Fruit fly (Drosophila melanogaster): ENCODE measurements around the gene alph.
A peak's percentile ranks its signal among the peaks of the same experiment; 100 is the strongest.

alph gene

DNA sequence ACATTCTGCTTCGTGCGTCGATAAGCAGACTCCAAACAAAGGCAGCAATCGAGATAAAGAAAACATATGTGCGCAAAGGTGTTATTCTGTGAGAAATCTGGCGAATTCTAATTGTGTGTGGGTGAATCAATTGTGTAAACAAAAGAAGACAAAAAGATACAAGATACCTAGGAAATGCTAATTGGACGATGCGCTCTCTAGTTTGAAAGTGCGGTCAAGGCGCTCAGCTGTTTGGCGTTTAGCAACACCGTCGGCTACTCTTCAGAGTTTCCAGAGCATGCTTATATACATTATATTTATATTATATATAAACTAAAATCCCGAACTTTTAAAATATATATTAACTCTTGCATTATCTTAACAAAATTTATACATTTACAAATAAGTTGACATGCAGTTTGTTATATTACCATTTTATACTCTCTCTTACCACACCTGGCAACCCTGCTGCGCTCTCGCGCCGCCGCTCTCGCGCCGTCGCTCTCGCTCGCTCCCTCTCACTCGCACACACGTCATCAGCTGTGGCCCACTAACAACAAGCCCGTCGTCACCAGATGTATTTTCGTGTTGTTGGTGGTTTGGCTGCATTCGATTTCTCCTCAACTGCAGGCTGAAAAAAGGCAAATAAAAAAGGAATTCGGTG lies 27.0 kb downstream of the alph start, which contains the start of gene CG1907 (continued):
- TF ChIP-seq sna (GFP tag; IDR thresholded peaks at IDR 0.05; ENCODE audit: partially characterized antibody) = peak; percentile 54; the same call in 1 of the 2 replicates
- peak; percentile 93 for TF ChIP-seq tup (GFP tag; optimal IDR thresholded peaks at IDR 0.05)
- peak; percentile 99 for TF ChIP-seq CG17328 (GFP tag; IDR thresholded peaks at IDR 0.05)
- peak; percentile 57 for TF ChIP-seq repo (GFP tag; optimal IDR thresholded peaks at IDR 0.05)
- peak; percentile 80 for TF ChIP-seq NC2β (GFP tag; optimal IDR thresholded peaks at IDR 0.05)
- TF ChIP-seq CG12744 (GFP tag; optimal IDR thresholded peaks at IDR 0.05) = peak; percentile 40
- peak; percentile 96 for TF ChIP-seq YL-1 (GFP tag; optimal IDR thresholded peaks at IDR 0.05)
- TF ChIP-seq Hmr (GFP tag; optimal IDR thresholded peaks at IDR 0.05) = peak; percentile 98
- peak; percentile 95 for TF ChIP-seq Usf (GFP tag; optimal IDR thresholded peaks at IDR 0.05)
- TF ChIP-seq gt (GFP tag; IDR thresholded peaks at IDR 0.05) = peak; percentile 95
- peak; percentile 98 for TF ChIP-seq zen (tag; optimal IDR thresholded peaks at IDR 0.05)
- TF ChIP-seq Meics (GFP tag; optimal IDR thresholded peaks at IDR 0.05) = peak; percentile 98
- peak; percentile 85 for TF ChIP-seq CG33213 (GFP tag; optimal IDR thresholded peaks at IDR 0.05)
- TF ChIP-seq Elba2 (GFP tag; optimal IDR thresholded peaks at IDR 0.05) = peak; percentile 89
- peak; percentile 88 for TF ChIP-seq bab2 (GFP tag; optimal IDR thresholded peaks at IDR 0.05)
- TF ChIP-seq twi (tag; optimal IDR thresholded peaks at IDR 0.05) = peak; percentile 97
- peak; percentile 87 for TF ChIP-seq Adf1 (GFP tag; IDR thresholded peaks at IDR 0.05)
- peak; percentile 98 for TF ChIP-seq ap (GFP tag; IDR thresholded peaks at IDR 0.05)
- TF ChIP-seq CG31224 (GFP tag; IDR thresholded peaks at IDR 0.05) = peak; percentile 95
- peak; percentile 96 for TF ChIP-seq oc (tag; optimal IDR thresholded peaks at IDR 0.05)
- peak; percentile 99 for TF ChIP-seq Fer1 (GFP tag; optimal IDR thresholded peaks at IDR 0.05)
- TF ChIP-seq CG13894 (tag; optimal IDR thresholded peaks at IDR 0.05) = peak; percentile 97
- peak; percentile 98 for TF ChIP-seq sob (GFP tag; IDR thresholded peaks at IDR 0.05)
- TF ChIP-seq sisA (GFP tag; IDR thresholded peaks at IDR 0.05) = peak; percentile 97
- peak; percentile 55 for TF ChIP-seq NC2α (GFP tag; optimal IDR thresholded peaks at IDR 0.05)
- TF ChIP-seq Atf-2 (GFP tag; optimal IDR thresholded peaks at IDR 0.05) = peak; percentile 80
- TF ChIP-seq zen2 (GFP tag; IDR thresholded peaks at IDR 0.05; ENCODE audit: partially characterized antibody) = no peak
- peak; percentile 81 for TF ChIP-seq Bteb2 (GFP tag; optimal IDR thresholded peaks at IDR 0.05)
- peak; percentile 61 for TF ChIP-seq CG9797 (GFP tag; optimal IDR thresholded peaks at IDR 0.05)
- peak; percentile 99 for TF ChIP-seq CG7556 (GFP tag; optimal IDR thresholded peaks at IDR 0.05)
- peak; percentile 39 for TF ChIP-seq crc (GFP tag; optimal IDR thresholded peaks at IDR 0.05)
- peak; percentile 98 for TF ChIP-seq CG10654 (GFP tag; optimal IDR thresholded peaks at IDR 0.05)
- TF ChIP-seq Ets65A (GFP tag) = peak; percentile 97
- peak; percentile 79 for TF ChIP-seq CG15073 (GFP tag; optimal IDR thresholded peaks at IDR 0.05)
- TF ChIP-seq CG17829 (tag; optimal IDR thresholded peaks at IDR 0.05) = peak; percentile 99
- TF ChIP-seq CG6254 (GFP tag; optimal IDR thresholded peaks at IDR 0.05) = peak; percentile 96
- no peak for TF ChIP-seq sima (GFP tag; optimal IDR thresholded peaks at IDR 0.05)
- peak; percentile 97 for TF ChIP-seq HmgZ (tag; optimal IDR thresholded peaks at IDR 0.05)
- TF ChIP-seq Pdp1 (GFP tag; optimal IDR thresholded peaks at IDR 0.05) = peak; percentile 71 to 84
- no peak for TF ChIP-seq amos (GFP tag; IDR thresholded peaks at IDR 0.05; ENCODE audit: partially characterized antibody)
- TF ChIP-seq CG33557 (GFP tag; optimal IDR thresholded peaks at IDR 0.05) = peak; percentile 97
- TF ChIP-seq phol (tag; optimal IDR thresholded peaks at IDR 0.05) = peak; percentile 98
- peak; percentile 94 for TF ChIP-seq C15 (GFP tag; IDR thresholded peaks at IDR 0.05)
- peak; percentile 90 for TF ChIP-seq schlank (tag; optimal IDR thresholded peaks at IDR 0.05)
- peak; percentile 89 for TF ChIP-seq CG16779 (GFP tag; IDR thresholded peaks at IDR 0.05)
- TF ChIP-seq lov (optimal IDR thresholded peaks at IDR 0.05) = no peak
- TF ChIP-seq lov (GFP tag; IDR thresholded peaks at IDR 0.05) = peak; percentile 99
- peak; percentile 99 for TF ChIP-seq slbo (GFP tag; IDR thresholded peaks at IDR 0.05)
- peak; percentile 95 for TF ChIP-seq dimm (GFP tag; IDR thresholded peaks at IDR 0.05)
- TF ChIP-seq Xrp1 (GFP tag; IDR thresholded peaks at IDR 0.05) = peak; percentile 99
- no peak for TF ChIP-seq CG8478 (optimal IDR thresholded peaks at IDR 0.05)

All from whole organism, embryonic.